Worm (Caenorhabditis elegans) whole organism, L2 larva: ENCODE measurements around the gene Y43F8B.20.

Experiments
- elt-3 ChIP-seq: sonication (generic microtip); optimal IDR thresholded peaks from 2 replicates; lab custom pipeline; 2017; ENCODE audit warnings: missing biosample characterization, missing genetic modification characterization
- lin-39 ChIP-seq: fragments of 150-350 bp; optimal IDR thresholded peaks from 2 replicates; lab custom pipeline; 2014; ENCODE audit warnings: missing biosample characterization, missing genetic modification reagents, missing genetic modification characterization

ce11 chrV:19531034-19531433 is 18.6 kb downstream of the Y43F8B.20 start:
- no peak for TF ChIP-seq lin-39
- no peak for TF ChIP-seq elt-3 (tag; lab: Kevin White, UChicago)
